Worm (Caenorhabditis elegans) whole organism, L1 larva: ENCODE measurements around the gene gipc-1.

ENCODE experiments used
- C34B4.2 ChIP-seq: sonication (generic microtip); optimal IDR thresholded peaks from 2 replicates; lab custom pipeline; 2017; ENCODE audit warnings: mild to moderate bottlenecking, missing genetic modification characterization, missing compliant biosample characterization
- F16B12.6 ChIP-seq: fragments of 150-350 bp; optimal IDR thresholded peaks from 2 replicates; lab custom pipeline; 2014; ENCODE audit warnings: missing biosample characterization, missing genetic modification characterization
- aha-1 ChIP-seq: fragments of 150-350 bp; optimal IDR thresholded peaks from 2 replicates; lab custom pipeline; 2014; ENCODE audit warnings: missing biosample characterization, missing genetic modification characterization
- alr-1 ChIP-seq: fragments of 200-800 bp; sonication (Bioruptor generic); optimal IDR thresholded peaks from 2 replicates; lab custom pipeline; 2018; ENCODE audit warnings: borderline replicate concordance, mild to moderate bottlenecking, missing genetic modification characterization, missing compliant biosample characterization
- ama-1 ChIP-seq: fragments of 150-350 bp; optimal IDR thresholded peaks from 2 replicates; lab custom pipeline; 2014
- ceh-63 ChIP-seq: fragments of 200-800 bp; sonication (Bioruptor generic); optimal IDR thresholded peaks from 2 replicates; lab custom pipeline; 2018; ENCODE audit warnings: mild to moderate bottlenecking, missing genetic modification characterization, missing compliant biosample characterization
- ceh-8 ChIP-seq: fragments of 200-800 bp; sonication (Bioruptor generic); optimal IDR thresholded peaks from 2 replicates; lab custom pipeline; 2018; ENCODE audit warnings: mild to moderate bottlenecking, missing genetic modification characterization, moderate library complexity, missing compliant biosample characterization
- ceh-90 ChIP-seq: sonication (generic microtip); optimal IDR thresholded peaks from 2 replicates; lab custom pipeline; 2016; ENCODE audit warnings: missing genetic modification characterization, missing compliant biosample characterization
- ces-1 ChIP-seq: fragments of 150-350 bp; optimal IDR thresholded peaks from 2 replicates; lab custom pipeline; 2014; ENCODE audit warnings: missing biosample characterization, missing genetic modification reagents, missing genetic modification characterization
- dpl-1 ChIP-seq, 3 experiments: fragments of 150-350 bp in 2 of 3; sonication (generic microtip) in 1 of 3; optimal IDR thresholded peaks; 2 replicates each; lab custom pipeline; 2014 to 2017; ENCODE audit warnings: missing biosample characterization in 3 of 3, missing genetic modification characterization in 3 of 3, missing genetic modification reagents in 3 of 3
- efl-1 ChIP-seq, 4 experiments: fragments of 150-350 bp; optimal IDR thresholded peaks in 3 of 4; peaks in 1 of 4; 1 replicate in 1 of 4; 2 replicates in 3 of 4; lab custom pipeline; 2014; ENCODE audit warnings: missing biosample characterization in 2 of 4, missing genetic modification characterization in 2 of 4, missing genetic modification reagents in 2 of 4
- egl-13 ChIP-seq: sonication (generic microtip); optimal IDR thresholded peaks from 2 replicates; lab custom pipeline; 2016; ENCODE audit warnings: missing genotype, missing genetic modification reagents, missing genetic modification characterization, missing compliant biosample characterization
- egl-27 ChIP-seq, 2 experiments: fragments of 150-350 bp in 1 of 2; sonication (generic microtip); optimal IDR thresholded peaks; 3 replicates each; lab custom pipeline; 2017 to 2018; ENCODE audit warnings: missing biosample characterization in 2 of 2, missing genetic modification characterization in 2 of 2, missing genetic modification reagents in 2 of 2
- elt-3 ChIP-seq, 6 experiments: fragments of 150-350 bp in 1 of 6; sonication (generic microtip); optimal IDR thresholded peaks; 2 replicates each; lab custom pipeline; 2017 to 2018; ENCODE audit warnings: missing biosample characterization in 6 of 6, missing genetic modification characterization in 6 of 6, inconsistent platforms in 1 of 6
- fkh-4 ChIP-seq: sonication (generic microtip); optimal IDR thresholded peaks from 2 replicates; lab custom pipeline; 2016; ENCODE audit warnings: missing compliant biosample characterization, missing genetic modification characterization, borderline replicate concordance
- fkh-8 ChIP-seq: sonication (generic microtip); optimal IDR thresholded peaks from 2 replicates; lab custom pipeline; 2016; ENCODE audit warnings: mild to moderate bottlenecking, missing genetic modification characterization, missing compliant biosample characterization
- fos-1 ChIP-seq: fragments of 150-350 bp; optimal IDR thresholded peaks from 2 replicates; lab custom pipeline; 2014; ENCODE audit warnings: missing biosample characterization, missing genetic modification characterization
- hlh-4 ChIP-seq: sonication (generic microtip); optimal IDR thresholded peaks from 2 replicates; lab custom pipeline; 2016; ENCODE audit warnings: mild to moderate bottlenecking, missing genetic modification characterization, missing compliant biosample characterization
- hpl-2 ChIP-seq: fragments of 150-350 bp; optimal IDR thresholded peaks from 2 replicates; lab custom pipeline; 2014; ENCODE audit warnings: missing biosample characterization, missing genetic modification reagents, missing genetic modification characterization
- irx-1 ChIP-seq: sonication (generic microtip); optimal IDR thresholded peaks from 2 replicates; lab custom pipeline; 2016; ENCODE audit warnings: missing genetic modification characterization, missing compliant biosample characterization
- jun-1 ChIP-seq: fragments of 150-350 bp; optimal IDR thresholded peaks from 2 replicates; lab custom pipeline; 2014; ENCODE audit warnings: missing biosample characterization, missing genetic modification reagents, missing genetic modification characterization
- lin-13 ChIP-seq: fragments of 150-350 bp; optimal IDR thresholded peaks from 2 replicates; lab custom pipeline; 2014; ENCODE audit warnings: missing biosample characterization, missing genetic modification reagents, missing genetic modification characterization
- lin-14 ChIP-seq: fragments of 200-800 bp; sonication (Bioruptor generic); optimal IDR thresholded peaks from 2 replicates; lab custom pipeline; 2018; ENCODE audit warnings: mild to moderate bottlenecking, missing genetic modification characterization, moderate library complexity, missing compliant biosample characterization
- lin-15B ChIP-seq: fragments of 150-350 bp; sonication (generic microtip); optimal IDR thresholded peaks from 3 replicates; lab custom pipeline; 2014; ENCODE audit warnings: missing biosample characterization, missing genetic modification characterization
- lin-35 ChIP-seq, 2 experiments: fragments of 150-350 bp; optimal IDR thresholded peaks; 2 replicates each; lab custom pipeline; 2014; ENCODE audit warnings: missing biosample characterization in 2 of 2, missing genetic modification characterization in 2 of 2, missing genetic modification reagents in 2 of 2
- lin-39 ChIP-seq: fragments of 150-350 bp; optimal IDR thresholded peaks from 2 replicates; lab custom pipeline; 2014; ENCODE audit warnings: missing biosample characterization, missing genetic modification reagents, missing genetic modification characterization
- lsy-2 ChIP-seq, 2 experiments: fragments of 150-350 bp; optimal IDR thresholded peaks; 2 replicates each; lab custom pipeline; 2014; ENCODE audit warnings: missing biosample characterization in 2 of 2, missing genetic modification characterization in 2 of 2
- mab-9 ChIP-seq: fragments of 200-800 bp; sonication (Bioruptor generic); IDR thresholded peaks from 2 replicates; pipeline ENCODE4 v1.3.6; 2022; ENCODE audit warnings: missing genetic modification reagents, missing genetic modification characterization, missing compliant biosample characterization
- mef-2 ChIP-seq: fragments of 150-350 bp; optimal IDR thresholded peaks from 2 replicates; lab custom pipeline; 2014; ENCODE audit warnings: missing biosample characterization, missing genetic modification characterization
- mep-1 ChIP-seq: fragments of 150-350 bp; optimal IDR thresholded peaks from 2 replicates; lab custom pipeline; 2014; ENCODE audit warnings: missing biosample characterization, missing genetic modification characterization
- nhr-11 ChIP-seq: fragments of 150-350 bp; optimal IDR thresholded peaks from 2 replicates; lab custom pipeline; 2014; ENCODE audit warnings: missing biosample characterization, missing genetic modification characterization
- nhr-19 ChIP-seq: fragments of 200-800 bp; sonication (Bioruptor generic); conservative IDR thresholded peaks from 2 replicates; pipeline ENCODE4 v1.3.6; 2022; ENCODE audit warnings: missing genetic modification characterization, missing compliant biosample characterization
- nhr-20 ChIP-seq: sonication (generic microtip); optimal IDR thresholded peaks from 2 replicates; lab custom pipeline; 2016; ENCODE audit warnings: mild to moderate bottlenecking, missing genetic modification characterization, missing compliant biosample characterization
- nhr-71 ChIP-seq: sonication (generic microtip); optimal IDR thresholded peaks from 2 replicates; lab custom pipeline; 2016; ENCODE audit warnings: mild to moderate bottlenecking, missing genetic modification characterization, moderate library complexity, missing compliant biosample characterization
- nhr-77 ChIP-seq: fragments of 150-350 bp; optimal IDR thresholded peaks from 2 replicates; lab custom pipeline; 2014; ENCODE audit warnings: missing biosample characterization, missing genetic modification characterization
- nhr-85 ChIP-seq: sonication (generic microtip); peaks from one replicate; lab custom pipeline; 2016; ENCODE audit warnings: missing genetic modification characterization, inconsistent platforms, missing compliant biosample characterization
- pax-3 ChIP-seq: fragments of 200-800 bp; sonication (Bioruptor generic); optimal IDR thresholded peaks from 2 replicates; lab custom pipeline; 2018; ENCODE audit warnings: mild to moderate bottlenecking, missing genetic modification characterization, moderate library complexity, missing compliant biosample characterization
- pqm-1 ChIP-seq: sonication (generic microtip); optimal IDR thresholded peaks from 3 replicates; lab custom pipeline; 2017; ENCODE audit warnings: missing biosample characterization, missing genetic modification characterization
- rnt-1 ChIP-seq: sonication (generic microtip); optimal IDR thresholded peaks from 2 replicates; lab custom pipeline; 2016; ENCODE audit warnings: mild to moderate bottlenecking, missing genetic modification characterization, moderate library complexity, missing compliant biosample characterization
- skn-1 ChIP-seq: fragments of 150-350 bp; optimal IDR thresholded peaks from 2 replicates; lab custom pipeline; 2014; ENCODE audit warnings: missing biosample characterization, missing genetic modification characterization
- snu-23 ChIP-seq: sonication (generic microtip); optimal IDR thresholded peaks from 2 replicates; lab custom pipeline; 2016; ENCODE audit warnings: missing genetic modification characterization, missing compliant biosample characterization
- sptf-1 ChIP-seq: fragments of 150-350 bp; optimal IDR thresholded peaks from 2 replicates; lab custom pipeline; 2014; ENCODE audit warnings: missing biosample characterization, missing genetic modification characterization
- sup-37 ChIP-seq: fragments of 200-800 bp; sonication (Bioruptor generic); optimal IDR thresholded peaks from 2 replicates; lab custom pipeline; 2018; ENCODE audit warnings: mild to moderate bottlenecking, missing genetic modification characterization, missing compliant biosample characterization
- swsn-7 ChIP-seq: sonication (generic microtip); optimal IDR thresholded peaks from 2 replicates; lab custom pipeline; 2016; ENCODE audit warnings: missing genetic modification characterization, missing compliant biosample characterization
- tbx-2 ChIP-seq: sonication (generic microtip); optimal IDR thresholded peaks from 2 replicates; lab custom pipeline; 2016; ENCODE audit warnings: missing genetic modification characterization, missing compliant biosample characterization
- unc-30 ChIP-seq: sonication (generic microtip); optimal IDR thresholded peaks from 2 replicates; lab custom pipeline; 2017; ENCODE audit warnings: missing biosample characterization, missing genetic modification characterization
- unc-62 ChIP-seq: fragments of 150-350 bp; optimal IDR thresholded peaks from 2 replicates; lab custom pipeline; 2014; ENCODE audit warnings: missing biosample characterization, missing genetic modification reagents, missing genetic modification characterization
- unc-86 ChIP-seq: sonication (generic microtip); optimal IDR thresholded peaks from 2 replicates; lab custom pipeline; 2016; ENCODE audit warnings: missing genetic modification characterization, missing compliant biosample characterization
- vab-15 ChIP-seq: sonication (generic microtip); optimal IDR thresholded peaks from 2 replicates; lab custom pipeline; 2017; ENCODE audit warnings: missing genotype, mild to moderate bottlenecking, missing genetic modification characterization, missing compliant biosample characterization
- zag-1 ChIP-seq: fragments of 150-350 bp; optimal IDR thresholded peaks from 2 replicates; lab custom pipeline; 2014; ENCODE audit warnings: missing biosample characterization, missing genetic modification characterization
- zip-4 ChIP-seq: fragments of 200-800 bp; sonication (Bioruptor generic); optimal IDR thresholded peaks from 2 replicates; lab custom pipeline; 2018; ENCODE audit warnings: mild to moderate bottlenecking, missing genetic modification characterization, moderate library complexity, missing compliant biosample characterization
- ztf-11 ChIP-seq, 2 experiments: sonication (generic microtip); optimal IDR thresholded peaks; 2 replicates each; lab custom pipeline; 2016 to 2017; ENCODE audit warnings: missing genetic modification characterization in 2 of 2, missing biosample characterization in 1 of 2, missing compliant biosample characterization in 1 of 2
- ztf-4 ChIP-seq: fragments of 150-350 bp; optimal IDR thresholded peaks from 2 replicates; lab custom pipeline; 2014; ENCODE audit warnings: missing biosample characterization, missing genetic modification characterization

The gipc-1 gene

DNA sequence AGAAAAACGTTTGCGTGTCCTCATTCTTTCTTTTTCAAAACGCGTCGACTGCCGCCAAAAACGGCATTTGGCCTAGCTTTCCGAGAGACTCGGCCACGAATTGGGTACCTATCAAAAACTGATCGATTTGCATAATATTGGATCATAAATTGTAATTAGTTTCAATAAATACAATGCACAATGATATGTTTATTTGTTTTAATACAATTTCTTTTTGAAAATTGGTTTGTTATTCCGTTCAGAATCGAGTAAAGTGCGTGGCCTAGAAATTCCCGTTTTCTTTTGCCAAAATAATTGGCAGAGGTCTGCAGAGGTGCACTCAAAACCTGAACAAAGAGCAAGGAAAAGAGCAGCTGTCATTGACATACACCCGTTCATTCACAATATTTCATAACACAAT lies 34.8 kb downstream of the gipc-1 start, which contains the start of gene F26F4.8 (continued):
- TF ChIP-seq lsy-2 (tag; optimal IDR thresholded peaks at IDR 0.05; lab: Kevin White, UChicago) (peak; percentile 35 to 51), egl-13 (peak; percentile 61), nhr-19 (GFP tag; lab: Robert Waterston, UW) (no peak), efl-1 (optimal IDR thresholded peaks at IDR 0.05; lab: Kevin White, UChicago) (peak; percentile 61 to 76), efl-1 (GFP tag; optimal IDR thresholded peaks at IDR 0.05 in 1 of 2; lab: Kevin White, UChicago) (peak; percentile 84 to 98), swsn-7 (tag; lab: Kevin White, UChicago) (peak; percentile 19), nhr-11 (tag; lab: Kevin White, UChicago) (no peak), dpl-1 (GFP tag; optimal IDR thresholded peaks at IDR 0.05; lab: Kevin White, UChicago) (peak; percentile 52 to 84 (median 73)), ceh-63 (no peak), irx-1 (tag; lab: Kevin White, UChicago) (peak; percentile 88), lin-13 (no peak), alr-1 (tag; lab: Kevin White, UChicago) (no peak), tbx-2 (tag; lab: Kevin White, UChicago) (peak; percentile 70), snu-23 (peak; percentile 26), ceh-90 (tag; lab: Kevin White, UChicago) (peak; percentile 94), ztf-4 (no peak), lin-15B (tag; lab: Kevin White, UChicago) (peak; percentile 30), unc-86 (tag; lab: Kevin White, UChicago) (peak; percentile 26), elt-3 (tag; optimal IDR thresholded peaks at IDR 0.05; lab: Kevin White, UChicago) (no peak), jun-1 (no peak), nhr-20 (tag; lab: Kevin White, UChicago) (peak; percentile 46), sup-37 (GFP tag; lab: Kevin White, UChicago) (no peak), ama-1 (no peak), sptf-1 (tag; lab: Kevin White, UChicago) (no peak), ceh-8 (no peak), skn-1 (tag; lab: Kevin White, UChicago) (no peak), egl-27 (tag; optimal IDR thresholded peaks at IDR 0.05; lab: Kevin White, UChicago) (no peak), mep-1 (tag; lab: Kevin White, UChicago) (peak; percentile 39), rnt-1 (peak; percentile 59), pax-3 (peak; percentile 69), zag-1 (tag; lab: Kevin White, UChicago) (no peak), unc-62 (no peak), lin-14 (GFP tag; lab: Kevin White, UChicago) (peak; percentile 64), fos-1 (no peak), F16B12.6 (tag; lab: Kevin White, UChicago) (no peak), fkh-4 (tag; lab: Kevin White, UChicago) (peak; percentile 88), nhr-71 (tag; lab: Kevin White, UChicago) (peak; percentile 68), fkh-8 (tag; lab: Kevin White, UChicago) (peak; percentile 57), lin-35 (GFP tag; optimal IDR thresholded peaks at IDR 0.05; lab: Kevin White, UChicago) (peak; percentile 77 to 83), ces-1 (GFP tag; lab: Kevin White, UChicago) (no peak), unc-30 (tag; lab: Kevin White, UChicago) (no peak), lin-39 (no peak), zip-4 (GFP tag; lab: Kevin White, UChicago) (no peak), hpl-2 (GFP tag; lab: Kevin White, UChicago) (no peak), C34B4.2 (tag; lab: Kevin White, UChicago) (no peak), vab-15 (tag; lab: Kevin White, UChicago) (no peak), ztf-11 (tag; optimal IDR thresholded peaks at IDR 0.05; lab: Kevin White, UChicago) (peak in 1 of 2 experiments; percentile 68), nhr-85 (tag; lab: Kevin White, UChicago) (peak; percentile 69), mef-2 (tag; lab: Kevin White, UChicago) (no peak), pqm-1 (tag; lab: Kevin White, UChicago) (no peak), mab-9 (GFP tag; lab: Robert Waterston, UW) (no peak), nhr-77 (no peak), hlh-4 (tag; lab: Kevin White, UChicago) (no peak), aha-1 (tag; lab: Kevin White, UChicago) (no peak)
